Worm (Caenorhabditis elegans): ENCODE results near the gene mrps-23.

DNA sequence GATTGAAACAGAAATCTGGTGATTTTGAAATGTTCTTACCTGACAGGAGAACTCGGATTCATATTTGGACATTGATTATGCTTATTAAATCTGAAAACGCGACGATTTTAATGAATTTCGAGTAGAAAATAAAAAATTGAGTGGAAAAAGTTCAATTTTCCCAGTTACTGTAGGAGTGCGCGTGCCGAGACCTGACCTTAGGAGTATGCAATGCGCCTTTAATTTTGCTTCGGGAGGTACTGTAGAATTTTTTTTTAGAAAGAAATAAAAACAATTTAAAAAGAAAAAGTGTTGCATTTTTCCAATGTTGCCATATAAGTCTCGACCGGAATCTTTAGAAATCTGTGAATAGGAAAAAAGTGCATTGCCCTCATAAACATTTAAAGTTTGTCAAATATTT, 42.5 kb upstream of the mrps-23 start, which contains the start of gene C48B4.11:
- TF ChIP-seq snpc-4 (tag; optimal IDR thresholded peaks at IDR 0.05) (no peak), nhr-85 (tag) (no peak), aha-1 (tag; optimal IDR thresholded peaks at IDR 0.05) (no peak), skn-1 (tag; optimal IDR thresholded peaks at IDR 0.05) (no peak), nhr-76 (tag; optimal IDR thresholded peaks at IDR 0.05) (no peak), C34B4.2 (tag; optimal IDR thresholded peaks at IDR 0.05) (no peak), rnt-1 (tag; optimal IDR thresholded peaks at IDR 0.05) (no peak)

All from whole organism, L1 larva.